Worm (Caenorhabditis elegans) whole organism, early embryonic: ENCODE data around the gene F32D8.1.

ENCODE experiments used
- B0310.2 ChIP-seq: sonication (generic microtip); optimal IDR thresholded peaks from 2 replicates; lab custom pipeline; 2016; ENCODE audit warnings: mild to moderate bottlenecking, missing genetic modification characterization, missing compliant biosample characterization
- F13C5.2 ChIP-seq: sonication (generic microtip); optimal IDR thresholded peaks from 2 replicates; lab custom pipeline; 2017; ENCODE audit warnings: mild to moderate bottlenecking, missing genetic modification characterization, inconsistent platforms, missing compliant biosample characterization
- aly-1 ChIP-seq: sonication (generic microtip); optimal IDR thresholded peaks from 2 replicates; lab custom pipeline; 2016; ENCODE audit warnings: missing genetic modification characterization, missing compliant biosample characterization
- ama-1 ChIP-seq: fragments of 150-350 bp; optimal IDR thresholded peaks from 2 replicates; lab custom pipeline; 2014
- ceh-13 ChIP-seq: fragments of 200-800 bp; sonication (Bioruptor generic); optimal IDR thresholded peaks from 2 replicates; lab custom pipeline; 2018; ENCODE audit warnings: mild to moderate bottlenecking, missing genetic modification characterization, missing compliant biosample characterization
- ceh-36 ChIP-seq: sonication (generic microtip); optimal IDR thresholded peaks from 2 replicates; lab custom pipeline; 2016; ENCODE audit warnings: missing genetic modification characterization, inconsistent platforms, missing compliant biosample characterization
- ets-7 ChIP-seq: sonication (generic microtip); optimal IDR thresholded peaks from 2 replicates; lab custom pipeline; 2016; ENCODE audit warnings: missing genotype, missing genetic modification characterization, missing compliant biosample characterization
- flt-1 ChIP-seq: fragments of 200-800 bp; sonication (Bioruptor generic); IDR thresholded peaks from 2 replicates; pipeline ENCODE4 v1.3.6; 2022; ENCODE audit warnings: missing genetic modification characterization, missing compliant biosample characterization
- hmbx-1 ChIP-seq: sonication (generic microtip); optimal IDR thresholded peaks from 2 replicates; lab custom pipeline; 2016; ENCODE audit warnings: mild to moderate bottlenecking, missing genetic modification characterization, missing compliant biosample characterization
- hmg-4 ChIP-seq: fragments of 200-800 bp; sonication (Bioruptor generic); optimal IDR thresholded peaks from 2 replicates; lab custom pipeline; 2018; ENCODE audit warnings: mild to moderate bottlenecking, missing genetic modification characterization, missing compliant biosample characterization
- hnd-1 ChIP-seq: sonication (generic microtip); optimal IDR thresholded peaks from 2 replicates; lab custom pipeline; 2016; ENCODE audit warnings: missing genetic modification characterization, missing compliant biosample characterization
- pes-1 ChIP-seq: fragments of 200-800 bp; sonication (Bioruptor generic); IDR thresholded peaks from 2 replicates; pipeline ENCODE4 v1.3.6; 2022; ENCODE audit warnings: missing genetic modification reagents, missing genetic modification characterization, missing compliant biosample characterization
- scrt-1 ChIP-seq: fragments of 200-800 bp; sonication (Bioruptor generic); IDR thresholded peaks from 2 replicates; pipeline ENCODE4 v1.3.6; 2022; ENCODE audit warnings: missing genetic modification characterization, missing compliant biosample characterization
- sea-1 ChIP-seq: fragments of 200-800 bp; sonication (Bioruptor generic); conservative IDR thresholded peaks from 2 replicates; pipeline ENCODE4 v1.3.6; 2022; ENCODE audit warnings: missing genetic modification characterization, missing compliant biosample characterization
- tbx-11 ChIP-seq: fragments of 200-800 bp; sonication (Bioruptor generic); IDR thresholded peaks from 2 replicates; pipeline ENCODE4 v1.3.6; 2022; ENCODE audit warnings: missing genetic modification characterization, missing compliant biosample characterization
- tbx-37 ChIP-seq: fragments of 200-800 bp; sonication (Bioruptor generic); conservative IDR thresholded peaks from 2 replicates; pipeline ENCODE4 v1.3.6; 2022; ENCODE audit warnings: missing genetic modification reagents, missing genetic modification characterization, missing compliant biosample characterization
- tra-4 ChIP-seq: sonication (generic microtip); optimal IDR thresholded peaks from 2 replicates; lab custom pipeline; 2017; ENCODE audit warnings: missing genetic modification characterization, missing compliant biosample characterization

The F32D8.1 gene

DNA sequence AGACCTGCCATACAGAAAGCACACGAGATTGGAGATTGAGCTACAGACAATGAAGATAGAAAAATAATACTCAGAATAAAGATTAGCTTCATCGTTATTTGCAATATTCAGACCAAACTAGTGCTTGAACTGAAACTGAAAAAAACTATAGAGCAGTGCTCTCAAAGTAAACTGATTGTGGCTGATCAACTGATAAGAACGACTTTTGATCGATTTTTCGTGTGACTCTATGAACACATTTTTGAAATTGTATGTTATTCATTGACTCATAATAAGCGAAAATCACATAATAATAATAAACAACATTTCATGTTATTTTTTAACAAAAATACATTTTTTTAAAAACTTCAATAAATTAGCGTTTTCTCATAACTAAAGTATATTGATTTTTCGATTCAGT, 20.5 kb downstream of the F32D8.1 start, which contains the start of gene spp-16:
TSS of gene spp-16 (minus strand) at position 179 of the 400 bp plus-strand sequence.
- TF ChIP-seq hmg-4 (no peak), tbx-11 (GFP tag; lab: Robert Waterston, UW) (no peak), tra-4 (tag; lab: Kevin White, UChicago) (no peak), ama-1 (lab: Kevin White, UChicago) (no peak), B0310.2 (no peak), flt-1 (GFP tag; lab: Robert Waterston, UW) (no peak), pes-1 (GFP tag; lab: Robert Waterston, UW) (no peak), F13C5.2 (tag; lab: Kevin White, UChicago) (no peak), tbx-37 (GFP tag; lab: Robert Waterston, UW) (no peak), ceh-13 (no peak)

- TF ChIP-seq ets-7 (tag; lab: Kevin White, UChicago) (no peak), scrt-1 (no peak), aly-1 (no peak), tbx-37 (GFP tag; lab: Robert Waterston, UW) (no peak), F13C5.2 (tag; lab: Kevin White, UChicago) (no peak), B0310.2 (no peak), hmg-4 (no peak), ceh-36 (no peak), pes-1 (GFP tag; lab: Robert Waterston, UW) (no peak), tbx-11 (GFP tag; lab: Robert Waterston, UW) (no peak), tra-4 (tag; lab: Kevin White, UChicago) (no peak), hnd-1 (tag; lab: Kevin White, UChicago) (no peak), hmbx-1 (no peak)
These were observed 22.1 kb downstream of the F32D8.1 start, which contains the start of gene F32D8.8 for ce11 chrV:10902682-10903081. Gene F32D8.8, minus strand, starts transcription at chrV:10902782.

DNA sequence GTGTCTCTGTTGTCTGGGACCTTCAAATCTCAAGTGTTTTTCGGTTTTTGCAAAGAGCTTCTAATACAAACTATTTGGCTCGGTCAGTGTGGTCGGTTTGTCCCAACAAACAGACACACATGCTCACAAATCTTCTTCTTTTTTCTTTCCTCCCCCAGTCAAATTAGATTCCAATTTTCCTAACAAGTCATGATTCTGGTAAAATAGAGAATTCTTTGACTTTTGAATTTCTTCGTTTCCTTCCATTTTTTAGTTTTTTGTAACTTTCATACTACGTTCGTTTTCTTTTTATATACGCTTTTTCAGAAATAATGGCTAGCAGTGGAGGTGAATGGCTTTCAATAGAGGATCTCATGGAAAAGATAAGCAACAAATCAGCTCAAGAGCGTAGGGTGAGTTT, 23.1 kb downstream of the F32D8.1 start, which contains the start of gene F32D8.15:
TSS of gene F32D8.15 (plus strand) at position 301 of the 400 bp plus-strand sequence.
- TF ChIP-seq aly-1 (no peak), ama-1 (lab: Kevin White, UChicago) (no peak), ets-7 (tag; lab: Kevin White, UChicago) (no peak), flt-1 (GFP tag; lab: Robert Waterston, UW) (no peak), ceh-13 (no peak), tbx-11 (GFP tag; lab: Robert Waterston, UW) (no peak), pes-1 (GFP tag; lab: Robert Waterston, UW) (no peak), hmg-4 (no peak), B0310.2 (no peak), tbx-37 (GFP tag; lab: Robert Waterston, UW) (no peak), F13C5.2 (tag; lab: Kevin White, UChicago) (no peak), hmbx-1 (no peak), scrt-1 (no peak), hnd-1 (tag; lab: Kevin White, UChicago) (no peak), ceh-36 (no peak), sea-1 (GFP tag; lab: Robert Waterston, UW) (no peak), tra-4 (tag; lab: Kevin White, UChicago) (no peak)

ce11 chrV:10904795-10905194, 24.2 kb downstream of the F32D8.1 start:
- TF ChIP-seq tra-4 (tag; lab: Kevin White, UChicago) = no peak
- TF ChIP-seq ets-7 (tag; lab: Kevin White, UChicago) = no peak
- TF ChIP-seq ceh-36 = no peak
- no peak for TF ChIP-seq tbx-11 (GFP tag; lab: Robert Waterston, UW)
- no peak for TF ChIP-seq F13C5.2 (tag; lab: Kevin White, UChicago)
- TF ChIP-seq scrt-1 = no peak

DNA sequence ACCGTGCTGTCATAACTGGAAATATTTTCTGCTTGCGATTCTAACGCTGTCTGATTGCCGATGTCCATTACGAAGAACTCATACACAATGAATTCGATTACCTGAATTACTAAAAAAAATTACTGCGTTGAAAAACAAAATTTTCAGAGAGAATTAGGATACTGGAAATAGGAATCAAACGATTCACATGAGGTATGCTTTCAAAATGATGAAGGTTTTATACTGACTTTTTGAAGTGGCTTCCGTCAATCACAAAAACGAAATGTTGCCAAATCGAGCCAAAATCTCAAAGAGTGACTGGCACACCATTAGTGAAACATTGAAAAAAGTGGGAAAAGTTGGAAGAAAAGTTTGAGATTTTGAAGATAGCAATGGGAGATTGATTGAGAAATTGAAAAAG, 28.4 kb downstream of the F32D8.1 start, which contains the start of gene zzz-1:
TSS of gene zzz-1 (minus strand) at position 101 of the 400 bp plus-strand sequence.
- TF ChIP-seq tbx-37 (GFP tag; lab: Robert Waterston, UW) = no peak
- no peak for TF ChIP-seq B0310.2
- TF ChIP-seq sea-1 (GFP tag; lab: Robert Waterston, UW) = no peak
- no peak for TF ChIP-seq aly-1
- TF ChIP-seq pes-1 (GFP tag; lab: Robert Waterston, UW) = no peak
- no peak for TF ChIP-seq ets-7 (tag; lab: Kevin White, UChicago)
- TF ChIP-seq hmg-4 = no peak
- TF ChIP-seq ceh-13 = no peak
- TF ChIP-seq scrt-1 = no peak
- no peak for TF ChIP-seq flt-1 (GFP tag; lab: Robert Waterston, UW)
- no peak for TF ChIP-seq tbx-11 (GFP tag; lab: Robert Waterston, UW)

ce11 chrV:10909959-10910358, 29.3 kb downstream of the F32D8.1 start:
- no peak for TF ChIP-seq hmbx-1

ce11 chrV:10915922-10916321, 35.3 kb downstream of the F32D8.1 start:
- TF ChIP-seq sea-1 (GFP tag; lab: Robert Waterston, UW) = no peak
- TF ChIP-seq flt-1 (GFP tag; lab: Robert Waterston, UW) = no peak
- no peak for TF ChIP-seq hmbx-1
- TF ChIP-seq F13C5.2 (tag; lab: Kevin White, UChicago) = no peak
- TF ChIP-seq ama-1 (lab: Kevin White, UChicago) = no peak
- no peak for TF ChIP-seq tbx-11 (GFP tag; lab: Robert Waterston, UW)
- no peak for TF ChIP-seq ets-7 (tag; lab: Kevin White, UChicago)
- no peak for TF ChIP-seq ceh-13
- no peak for TF ChIP-seq aly-1
- TF ChIP-seq scrt-1 = no peak
- no peak for TF ChIP-seq ceh-36
- TF ChIP-seq hnd-1 (tag; lab: Kevin White, UChicago) = no peak
- no peak for TF ChIP-seq pes-1 (GFP tag; lab: Robert Waterston, UW)
- no peak for TF ChIP-seq B0310.2
- no peak for TF ChIP-seq tra-4 (tag; lab: Kevin White, UChicago)
- no peak for TF ChIP-seq hmg-4
- no peak for TF ChIP-seq tbx-37 (GFP tag; lab: Robert Waterston, UW)

DNA sequence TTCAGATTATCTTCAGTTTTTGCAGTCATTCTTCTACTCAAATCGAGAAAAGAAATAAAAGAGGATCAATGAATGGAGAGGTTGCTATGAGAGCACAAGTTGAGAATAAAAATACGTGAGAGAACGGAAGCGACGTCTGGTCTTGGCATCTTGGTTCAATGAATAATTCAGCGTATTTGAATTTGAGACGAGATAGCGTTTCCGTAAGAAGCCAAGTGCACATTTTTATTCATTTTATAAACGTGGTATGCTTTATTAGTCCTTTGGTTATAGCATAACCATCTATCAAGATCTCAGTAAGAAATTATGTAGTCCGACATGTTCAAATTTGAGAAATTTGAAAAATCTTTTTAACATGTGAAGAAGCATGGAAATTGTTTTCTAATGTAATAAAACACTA, 37.7 kb downstream of the F32D8.1 start, which contains the start of gene F58B4.2:
TSS of gene F58B4.2 (minus strand) at position 101 of the 400 bp plus-strand sequence.
- TF ChIP-seq tra-4 (tag; lab: Kevin White, UChicago) = no peak
- no peak for TF ChIP-seq pes-1 (GFP tag; lab: Robert Waterston, UW)
- no peak for TF ChIP-seq hnd-1 (tag; lab: Kevin White, UChicago)
- TF ChIP-seq B0310.2 = no peak
- no peak for TF ChIP-seq scrt-1
- TF ChIP-seq tbx-11 (GFP tag; lab: Robert Waterston, UW) = no peak
- no peak for TF ChIP-seq hmg-4
- no peak for TF ChIP-seq ama-1 (lab: Kevin White, UChicago)
- no peak for TF ChIP-seq tbx-37 (GFP tag; lab: Robert Waterston, UW)
